Fruit fly (Drosophila melanogaster) whole organism, embryonic: ENCODE results near the gene CG31459.

ENCODE experiments used
- Abd-B ChIP-seq: fragments of 200-800 bp; sonication (Bioruptor generic); optimal IDR thresholded peaks from 2 replicates; lab custom pipeline; 2018; ENCODE audit warnings: missing biosample characterization, mild to moderate bottlenecking, missing genetic modification characterization, moderate library complexity
- Bdp1 ChIP-seq: fragments of 200-800 bp; sonication (Bioruptor generic); optimal IDR thresholded peaks from 3 replicates; lab custom pipeline; 2016; ENCODE audit warnings: missing biosample characterization, missing genetic modification characterization
- C15 ChIP-seq: fragments of 200-800 bp; sonication (Bioruptor generic); IDR thresholded peaks from 3 replicates; pipeline ENCODE4 v1.3.6; 2022; ENCODE audit warnings: missing biosample characterization, missing genetic modification characterization
- CG10321 ChIP-seq: fragments of 200-800 bp; sonication (Bioruptor generic); IDR thresholded peaks from 2 replicates; pipeline ENCODE4 v1.3.6; 2022; ENCODE audit warnings: missing biosample characterization, missing genetic modification characterization
- CG11696 ChIP-seq: fragments of 200-800 bp; sonication (Bioruptor generic); IDR thresholded peaks from 2 replicates; pipeline ENCODE4 v1.3.6; 2022; ENCODE audit warnings: missing biosample characterization, missing genetic modification characterization
- CG14050 ChIP-seq: fragments of 200-800 bp; sonication (Bioruptor generic); IDR thresholded peaks from 3 replicates; pipeline ENCODE4 v1.3.6; 2022; ENCODE audit warnings: missing biosample characterization, missing genetic modification characterization
- CG14860 ChIP-seq: fragments of 200-800 bp; sonication (Bioruptor generic); IDR thresholded peaks from 3 replicates; pipeline ENCODE4 v1.3.6; 2022; ENCODE audit warnings: missing biosample characterization, missing genetic modification characterization; ENCODE audit not compliant: partially characterized antibody
- CG15011 ChIP-seq: fragments of 200-800 bp; sonication (Bioruptor generic); optimal IDR thresholded peaks from 3 replicates; lab custom pipeline; 2018; ENCODE audit warnings: missing biosample characterization, mild to moderate bottlenecking, missing genetic modification characterization
- CG17328 ChIP-seq: fragments of 200-800 bp; sonication (Bioruptor generic); IDR thresholded peaks from 2 replicates; pipeline ENCODE4 v1.3.6; 2022; ENCODE audit warnings: missing biosample characterization, missing genetic modification characterization
- CG17359 ChIP-seq: fragments of 200-800 bp; sonication (Bioruptor generic); optimal IDR thresholded peaks from 3 replicates; lab custom pipeline; 2018; ENCODE audit warnings: missing biosample characterization, mild to moderate bottlenecking, missing genetic modification characterization, moderate library complexity
- CG17568 ChIP-seq: fragments of 200-800 bp; sonication (Bioruptor generic); optimal IDR thresholded peaks from 2 replicates; lab custom pipeline; 2018; ENCODE audit warnings: missing biosample characterization, mild to moderate bottlenecking, missing genetic modification characterization, moderate library complexity
- CG18262 ChIP-seq: fragments of 200-800 bp; optimal IDR thresholded peaks from 3 replicates; lab custom pipeline; 2019; ENCODE audit warnings: missing biosample characterization, mild to moderate bottlenecking, missing genetic modification characterization, moderate library complexity
- CG18599 ChIP-seq: fragments of 200-800 bp; sonication (Bioruptor generic); optimal IDR thresholded peaks from 3 replicates; lab custom pipeline; 2017; ENCODE audit warnings: missing biosample characterization, missing genetic modification characterization, mild to moderate bottlenecking, moderate library complexity, missing genetic modification reagents
- CG2202 ChIP-seq: fragments of 200-800 bp; sonication (Bioruptor generic); optimal IDR thresholded peaks from 2 replicates; lab custom pipeline; 2018; ENCODE audit warnings: missing biosample characterization, mild to moderate bottlenecking, missing genetic modification characterization
- CG2875 ChIP-seq: fragments of 200-800 bp; sonication (Bioruptor generic); optimal IDR thresholded peaks from 2 replicates; lab custom pipeline; 2017; ENCODE audit warnings: missing biosample characterization, mild to moderate bottlenecking, missing genetic modification characterization, missing genetic modification reagents
- CG31441 ChIP-seq: fragments of 200-800 bp; sonication (Bioruptor generic); IDR thresholded peaks from 2 replicates; pipeline ENCODE4 v1.3.6; 2022; ENCODE audit warnings: missing biosample characterization, missing genetic modification characterization
- CG3163 ChIP-seq: fragments of 200-800 bp; sonication (Bioruptor generic); optimal IDR thresholded peaks from 3 replicates; lab custom pipeline; 2016; ENCODE audit warnings: missing biosample characterization, missing genetic modification characterization
- CG34422 ChIP-seq: fragments of 200-800 bp; sonication (Bioruptor generic); IDR thresholded peaks from 3 replicates; pipeline ENCODE4 v1.3.6; 2022; ENCODE audit warnings: missing biosample characterization, missing genetic modification characterization
- CG4854 ChIP-seq: fragments of 200-800 bp; sonication (Bioruptor generic); optimal IDR thresholded peaks from 2 replicates; lab custom pipeline; 2016; ENCODE audit warnings: missing biosample characterization, missing genetic modification characterization, inconsistent platforms
- CG5245 ChIP-seq: fragments of 200-800 bp; sonication (Bioruptor generic); optimal IDR thresholded peaks from 3 replicates; lab custom pipeline; 2016; ENCODE audit warnings: missing biosample characterization, missing genetic modification characterization
- CG7372 ChIP-seq: fragments of 200-800 bp; sonication (Bioruptor generic); IDR thresholded peaks from 2 replicates; pipeline ENCODE4 v1.3.6; 2022; ENCODE audit warnings: missing biosample characterization, missing genetic modification characterization
- Deaf1 ChIP-seq: fragments of 200-800 bp; optimal IDR thresholded peaks from 3 replicates; lab custom pipeline; 2019; ENCODE audit warnings: missing biosample characterization, mild to moderate bottlenecking, missing genetic modification characterization, moderate library complexity
- GATAe ChIP-seq: fragments of 200-800 bp; sonication (Bioruptor generic); conservative IDR thresholded peaks from 2 replicates; pipeline ENCODE4 v1.3.6; 2022; ENCODE audit warnings: missing biosample characterization, missing genetic modification characterization
- Gug ChIP-seq: fragments of 200-800 bp; sonication (Bioruptor generic); IDR thresholded peaks from 4 replicates; pipeline ENCODE4 v1.3.6; 2022; ENCODE audit warnings: missing biosample characterization, missing genetic modification characterization
- Poxn ChIP-seq: fragments of 200-800 bp; sonication (Bioruptor generic); IDR thresholded peaks from 2 replicates; pipeline ENCODE4 v1.3.6; 2022; ENCODE audit warnings: missing biosample characterization, missing genetic modification characterization
- Six4 ChIP-seq: fragments of 200-800 bp; sonication (Bioruptor generic); optimal IDR thresholded peaks from 2 replicates; lab custom pipeline; 2016; ENCODE audit warnings: missing biosample characterization, missing genetic modification characterization
- az2 ChIP-seq: fragments of 200-800 bp; sonication (Bioruptor generic); optimal IDR thresholded peaks from 3 replicates; lab custom pipeline; 2016; ENCODE audit warnings: missing biosample characterization, missing genetic modification characterization
- bcd ChIP-seq: fragments of 200-800 bp; sonication (Bioruptor generic); optimal IDR thresholded peaks from 2 replicates; lab custom pipeline; 2017; ENCODE audit warnings: missing biosample characterization, mild to moderate bottlenecking, missing genetic modification characterization
- cg ChIP-seq: fragments of 200-800 bp; sonication (Bioruptor generic); optimal IDR thresholded peaks from 3 replicates; lab custom pipeline; 2019; ENCODE audit warnings: missing biosample characterization, mild to moderate bottlenecking, missing genetic modification characterization, moderate library complexity
- cwo ChIP-seq: fragments of 200-800 bp; sonication (Bioruptor generic); optimal IDR thresholded peaks from 3 replicates; lab custom pipeline; 2017; ENCODE audit warnings: missing biosample characterization, missing genetic modification characterization, mild to moderate bottlenecking, moderate library complexity, missing genetic modification reagents
- da ChIP-seq: fragments of 200-800 bp; sonication (Bioruptor generic); optimal IDR thresholded peaks from 2 replicates; lab custom pipeline; 2016; ENCODE audit warnings: missing biosample characterization, missing genetic modification characterization
- dmrt11E ChIP-seq: fragments of 200-800 bp; sonication (Bioruptor generic); optimal IDR thresholded peaks from 3 replicates; lab custom pipeline; 2018; ENCODE audit warnings: missing biosample characterization, mild to moderate bottlenecking, missing genetic modification characterization, moderate library complexity
- dmrt99B ChIP-seq: fragments of 200-800 bp; sonication (Bioruptor generic); optimal IDR thresholded peaks from 2 replicates; lab custom pipeline; 2018; ENCODE audit warnings: missing biosample characterization, mild to moderate bottlenecking, missing genetic modification characterization, moderate library complexity
- gt ChIP-seq: fragments of 200-800 bp; sonication (Bioruptor generic); IDR thresholded peaks from 2 replicates; pipeline ENCODE4 v1.3.6; 2022; ENCODE audit warnings: missing biosample characterization, missing genetic modification characterization
- hb ChIP-seq: fragments of 200-800 bp; sonication (Bioruptor generic); IDR thresholded peaks from 3 replicates; pipeline ENCODE4 v1.3.6; 2022; ENCODE audit warnings: missing biosample characterization, missing genetic modification characterization; ENCODE audit not compliant: partially characterized antibody
- insv ChIP-seq, 2 experiments: fragments of 200-800 bp; sonication (Bioruptor generic); optimal IDR thresholded peaks; 3 replicates each; lab custom pipeline; 2016 to 2018; ENCODE audit warnings: missing biosample characterization in 2 of 2, missing genetic modification characterization in 2 of 2
- jumu ChIP-seq: fragments of 200-800 bp; sonication (Bioruptor generic); optimal IDR thresholded peaks from 3 replicates; lab custom pipeline; 2016; ENCODE audit warnings: missing biosample characterization, missing genetic modification characterization
- klu ChIP-seq: fragments of 200-800 bp; sonication (Bioruptor generic); IDR thresholded peaks from 2 replicates; pipeline ENCODE4 v1.3.6; 2022; ENCODE audit warnings: missing biosample characterization, missing genetic modification characterization
- lmd ChIP-seq: fragments of 200-800 bp; sonication (Bioruptor generic); IDR thresholded peaks from 2 replicates; pipeline ENCODE4 v1.3.6; 2022; ENCODE audit warnings: missing biosample characterization, missing genetic modification characterization
- org-1 ChIP-seq: fragments of 200-800 bp; sonication (Bioruptor generic); optimal IDR thresholded peaks from 2 replicates; lab custom pipeline; 2017; ENCODE audit warnings: missing biosample characterization, missing genetic modification characterization
- prd ChIP-seq, 3 experiments: fragments of >200 bp in 2 of 3; fragments of 200-800 bp in 1 of 3; sonication (Bioruptor generic) in 1 of 3; optimal IDR thresholded peaks in 2 of 3; IDR thresholded peaks in 1 of 3; 2 replicates in 2 of 3; 3 replicates in 1 of 3; pipeline versions ENCODE4 v1.3.6 to Lab custom; 2017 to 2022; ENCODE audit warnings: missing biosample characterization in 1 of 3, missing genetic modification characterization in 1 of 3
- pros ChIP-seq: fragments of 200-800 bp; sonication (Bioruptor generic); optimal IDR thresholded peaks from 3 replicates; lab custom pipeline; 2019; ENCODE audit warnings: missing biosample characterization, mild to moderate bottlenecking, missing genetic modification characterization, moderate library complexity
- run ChIP-seq: fragments of 200-800 bp; sonication (Bioruptor generic); optimal IDR thresholded peaks from 3 replicates; lab custom pipeline; 2018; ENCODE audit warnings: missing biosample characterization, mild to moderate bottlenecking, missing genetic modification characterization
- scrt ChIP-seq: fragments of 200-800 bp; sonication (Bioruptor generic); optimal IDR thresholded peaks from 2 replicates; lab custom pipeline; 2018; ENCODE audit warnings: missing biosample characterization, mild to moderate bottlenecking, missing genetic modification characterization, moderate library complexity
- slbo ChIP-seq: fragments of 200-800 bp; sonication (Bioruptor generic); IDR thresholded peaks from 2 replicates; pipeline ENCODE4 v1.3.6; 2022; ENCODE audit warnings: missing biosample characterization, missing genetic modification characterization
- tgo ChIP-seq: fragments of 200-800 bp; sonication (Bioruptor generic); IDR thresholded peaks from 3 replicates; pipeline ENCODE4 v1.3.6; 2022; ENCODE audit warnings: missing biosample characterization, missing genetic modification characterization
- tio ChIP-seq: fragments of 200-800 bp; sonication (Bioruptor generic); optimal IDR thresholded peaks from 2 replicates; lab custom pipeline; 2017; ENCODE audit warnings: missing biosample characterization, missing genetic modification characterization, inconsistent platforms
- toy ChIP-seq: fragments of 200-800 bp; sonication (Bioruptor generic); IDR thresholded peaks from 2 replicates; pipeline ENCODE4 v1.3.6; 2022; ENCODE audit warnings: missing biosample characterization, missing genetic modification characterization
- z ChIP-seq: fragments of 200-800 bp; sonication (Bioruptor generic); IDR thresholded peaks from 3 replicates; pipeline ENCODE4 v1.3.6; 2022; ENCODE audit warnings: missing biosample characterization, missing genetic modification characterization
- zfh2 ChIP-seq: fragments of 200-800 bp; sonication (Bioruptor generic); optimal IDR thresholded peaks from 2 replicates; lab custom pipeline; 2016; ENCODE audit warnings: missing biosample characterization, missing genetic modification characterization

CG31459 gene

dm6 chr3R:19880431-19880939 is 39.8 kb downstream of the CG31459 start (continued):
- peak; percentile 7 for TF ChIP-seq CG2875 (GFP tag; lab: Kevin White, UChicago)
- TF ChIP-seq Poxn (GFP tag; lab: Robert Waterston, UW): no peak
- TF ChIP-seq lmd: 0 out of 2 replicates have a peak, but pooled peaks have one; percentile 15
- no peak for TF ChIP-seq da (GFP tag; lab: Kevin White, UChicago)
- TF ChIP-seq tio (GFP tag; lab: Kevin White, UChicago): no peak
- TF ChIP-seq Bdp1: peak; percentile 19
- TF ChIP-seq CG5245 (GFP tag; lab: Kevin White, UChicago): no peak
- TF ChIP-seq dmrt99B (tag; lab: Kevin White, UChicago): peak; percentile 74
- TF ChIP-seq CG3163 (GFP tag; lab: Kevin White, UChicago): peak; percentile 31
- TF ChIP-seq CG14050 (GFP tag; lab: Robert Waterston, UW): peak; percentile 44; the same call in 2 of the 3 replicates
- peak; percentile 82 for TF ChIP-seq CG11696 (GFP tag; lab: Robert Waterston, UW)
- 0 out of 2 replicates have a peak, but pooled peaks have one; percentile 12 for TF ChIP-seq GATAe (GFP tag; lab: Robert Waterston, UW)
- peak; percentile 30; the same call in 1 of the 3 replicates for TF ChIP-seq CG34422 (GFP tag; lab: Robert Waterston, UW)
- no peak for TF ChIP-seq CG14860 (GFP tag; lab: Robert Waterston, UW)
- TF ChIP-seq zfh2 (GFP tag; lab: Kevin White, UChicago): no peak
- TF ChIP-seq slbo: peak; percentile 38; the same call in 1 of the 2 replicates
- peak; percentile 60 for TF ChIP-seq CG31441 (GFP tag; lab: Robert Waterston, UW)
- no peak for TF ChIP-seq insv (GFP tag; optimal IDR thresholded peaks at IDR 0.05; lab: Kevin White, UChicago)
- peak; percentile 59 for TF ChIP-seq CG17359 (tag; lab: Kevin White, UChicago)
- peak; percentile 25 for TF ChIP-seq jumu
- TF ChIP-seq prd (optimal IDR thresholded peaks at IDR 0.05; lab: Kevin White, UChicago): no peak
- peak; percentile 20; the same call in 1 of the 3 replicates for TF ChIP-seq prd (GFP tag; IDR thresholded peaks at IDR 0.05; lab: Robert Waterston, UW)
- peak; percentile 58 for TF ChIP-seq scrt (GFP tag; lab: Kevin White, UChicago)
- peak; percentile 61 for TF ChIP-seq CG18262 (tag; lab: Kevin White, UChicago)
- no peak for TF ChIP-seq CG10321 (GFP tag; lab: Robert Waterston, UW)
- TF ChIP-seq cwo (GFP tag; lab: Kevin White, UChicago): peak; percentile 56
- no peak for TF ChIP-seq pros (GFP tag; lab: Kevin White, UChicago)
- peak; percentile 55; the same call in 2 of the 3 replicates for TF ChIP-seq tgo (GFP tag; lab: Robert Waterston, UW)
- peak; percentile 22 for TF ChIP-seq CG4854
- peak; percentile 85 for TF ChIP-seq cg (GFP tag; lab: Kevin White, UChicago)
- TF ChIP-seq CG17328: no peak
- TF ChIP-seq bcd: peak; percentile 66
- peak; percentile 11 for TF ChIP-seq org-1 (GFP tag; lab: Kevin White, UChicago)
- TF ChIP-seq dmrt11E (tag; lab: Kevin White, UChicago): no peak
- peak; percentile 47 for TF ChIP-seq Deaf1
- TF ChIP-seq CG18599 (GFP tag; lab: Kevin White, UChicago): peak; percentile 76
- no peak for TF ChIP-seq CG2202 (tag; lab: Kevin White, UChicago)
- no peak for TF ChIP-seq gt
- TF ChIP-seq z (GFP tag; lab: Robert Waterston, UW): no peak
- peak; percentile 20 for TF ChIP-seq CG15011
- TF ChIP-seq Six4 (GFP tag; lab: Kevin White, UChicago): no peak
- TF ChIP-seq az2: peak; percentile 27
- TF ChIP-seq Abd-B (GFP tag; lab: Kevin White, UChicago): peak; percentile 40
- TF ChIP-seq CG7372: peak; percentile 55; the same call in 1 of the 2 replicates
- peak; percentile 20 for TF ChIP-seq run (tag; lab: Kevin White, UChicago)
- TF ChIP-seq Gug (GFP tag; lab: Robert Waterston, UW): 0 out of 4 replicates have a peak, but pooled peaks have one; percentile 5
- no peak for TF ChIP-seq hb
- TF ChIP-seq C15: no peak
- no peak for TF ChIP-seq CG17568 (GFP tag; lab: Kevin White, UChicago)
- TF ChIP-seq toy (GFP tag; lab: Robert Waterston, UW): no peak
- TF ChIP-seq klu (GFP tag; lab: Robert Waterston, UW): peak; percentile 22; the same call in 1 of the 2 replicates
